Fruit fly (Drosophila melanogaster) whole organism, adult: Measurements from ENCODE around the gene CG17283.

ENCODE experiments used
- CG12768 ChIP-seq: fragments of 200-800 bp; sonication (Bioruptor generic); optimal IDR thresholded peaks from 2 replicates; lab custom pipeline; 2017; ENCODE audit warnings: missing biosample characterization, missing genetic modification characterization, mild to moderate bottlenecking, moderate library complexity, missing genetic modification reagents
- CG5204 ChIP-seq: fragments of 200-800 bp; sonication (Bioruptor generic); optimal IDR thresholded peaks from 2 replicates; lab custom pipeline; 2016; ENCODE audit warnings: missing biosample characterization, missing genetic modification characterization

DNA sequence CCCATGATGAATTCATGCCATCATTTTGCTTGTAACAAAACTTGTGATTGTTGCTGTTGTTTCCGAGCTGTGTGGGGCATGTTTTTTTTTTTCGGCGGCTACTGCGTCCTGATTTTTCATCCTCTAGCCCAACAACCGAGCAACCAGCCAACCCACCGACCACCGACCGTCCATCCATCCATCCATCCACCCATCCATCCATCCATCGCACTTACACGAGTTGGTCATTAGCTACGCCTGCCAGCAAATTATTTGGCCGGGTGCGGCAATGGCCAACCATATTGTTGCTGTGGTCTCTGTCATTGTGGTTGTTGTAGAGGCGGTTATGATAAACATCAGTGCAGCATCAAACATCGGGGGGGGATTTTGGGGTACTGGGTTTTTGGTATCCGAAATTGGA lies 48.3 kb upstream of the CG17283 start:
- TF ChIP-seq CG5204 (GFP tag; lab: Kevin White, UChicago): no peak
- no peak for TF ChIP-seq CG12768 (GFP tag; lab: Kevin White, UChicago)
